Worm (Caenorhabditis elegans) whole organism, late embryonic: Measurements from ENCODE around the gene ZK1240.8.

ENCODE experiments used
- ama-1 ChIP-seq: fragments of 150-350 bp; optimal IDR thresholded peaks from 2 replicates; lab custom pipeline; 2014
- ceh-22 ChIP-seq: sonication (generic microtip); optimal IDR thresholded peaks from 2 replicates; lab custom pipeline; 2017; ENCODE audit warnings: missing biosample characterization, missing genetic modification characterization
- ceh-48 ChIP-seq: sonication (generic microtip); optimal IDR thresholded peaks from 2 replicates; lab custom pipeline; 2016; ENCODE audit warnings: missing genetic modification characterization, inconsistent platforms, missing compliant biosample characterization
- hlh-30 ChIP-seq: sonication (generic microtip); optimal IDR thresholded peaks from 2 replicates; lab custom pipeline; 2017; ENCODE audit warnings: antibody characterized with exemption, missing genetic modification characterization, missing compliant biosample characterization; ENCODE audit not compliant: insufficient read depth
- lim-6 ChIP-seq: sonication (generic microtip); optimal IDR thresholded peaks from 2 replicates; lab custom pipeline; 2016; ENCODE audit warnings: missing genetic modification characterization, missing compliant biosample characterization
- mec-3 ChIP-seq: sonication (generic microtip); optimal IDR thresholded peaks from 2 replicates; lab custom pipeline; 2016; ENCODE audit warnings: borderline replicate concordance, missing genetic modification characterization, missing compliant biosample characterization
- nfya-1 ChIP-seq: sonication (generic microtip); optimal IDR thresholded peaks from 2 replicates; lab custom pipeline; 2017; ENCODE audit warnings: missing genetic modification characterization, mild to moderate bottlenecking, missing compliant biosample characterization, antibody characterized with exemption, moderate library complexity
- nhr-11 ChIP-seq: fragments of 150-350 bp; optimal IDR thresholded peaks from 2 replicates; lab custom pipeline; 2014; ENCODE audit warnings: missing biosample characterization, missing genetic modification characterization
- pag-3 ChIP-seq: sonication (generic microtip); optimal IDR thresholded peaks from 2 replicates; lab custom pipeline; 2016; ENCODE audit warnings: missing compliant biosample characterization, missing genetic modification characterization, borderline replicate concordance
- rnt-1 ChIP-seq: sonication (generic microtip); optimal IDR thresholded peaks from 2 replicates; lab custom pipeline; 2016; ENCODE audit warnings: missing genetic modification characterization, missing compliant biosample characterization
- tbx-2 ChIP-seq: sonication (generic microtip); optimal IDR thresholded peaks from 2 replicates; lab custom pipeline; 2016; ENCODE audit warnings: missing genetic modification characterization, missing compliant biosample characterization
- unc-42 ChIP-seq: sonication (generic microtip); optimal IDR thresholded peaks from 2 replicates; lab custom pipeline; 2016; ENCODE audit warnings: missing genotype, missing genetic modification characterization, missing compliant biosample characterization
- ztf-16 ChIP-seq: sonication (generic microtip); optimal IDR thresholded peaks from 2 replicates; lab custom pipeline; 2017; ENCODE audit warnings: missing genetic modification characterization, missing compliant biosample characterization

DNA sequence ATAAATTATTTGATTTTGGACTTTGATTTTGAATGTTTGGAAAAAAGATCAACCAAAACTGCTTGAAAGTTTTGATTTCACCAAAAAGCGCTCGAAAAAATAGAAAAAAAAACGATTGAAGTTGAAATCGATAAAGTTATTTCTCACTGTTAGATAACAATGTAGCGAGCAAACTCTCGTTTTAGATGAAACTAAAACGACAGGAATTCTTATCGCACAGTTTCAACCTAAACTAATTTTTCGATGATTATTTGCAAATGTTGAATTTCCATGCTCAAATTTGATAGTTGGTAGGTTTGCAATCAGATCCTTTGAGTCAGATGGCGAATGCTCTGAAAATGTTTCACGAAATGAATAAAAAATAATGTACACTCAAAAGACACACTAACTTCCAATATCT lies 36.3 kb downstream of the ZK1240.8 start:
- TF ChIP-seq unc-42 (tag; lab: Kevin White, UChicago) (no peak), tbx-2 (tag; lab: Kevin White, UChicago) (no peak), lim-6 (tag; lab: Kevin White, UChicago) (no peak), nhr-11 (tag; lab: Kevin White, UChicago) (no peak), ama-1 (lab: Kevin White, UChicago) (no peak), ceh-48 (tag; lab: Kevin White, UChicago) (no peak), pag-3 (tag; lab: Kevin White, UChicago) (no peak), nfya-1 (tag; lab: Kevin White, UChicago) (no peak), hlh-30 (tag; lab: Kevin White, UChicago) (no peak), ceh-22 (tag; lab: Kevin White, UChicago) (no peak), rnt-1 (no peak), mec-3 (tag; lab: Kevin White, UChicago) (no peak), ztf-16 (no peak)
